Fruit fly (Drosophila melanogaster): ENCODE data around the gene CG3308.

Gene CG3308

DNA sequence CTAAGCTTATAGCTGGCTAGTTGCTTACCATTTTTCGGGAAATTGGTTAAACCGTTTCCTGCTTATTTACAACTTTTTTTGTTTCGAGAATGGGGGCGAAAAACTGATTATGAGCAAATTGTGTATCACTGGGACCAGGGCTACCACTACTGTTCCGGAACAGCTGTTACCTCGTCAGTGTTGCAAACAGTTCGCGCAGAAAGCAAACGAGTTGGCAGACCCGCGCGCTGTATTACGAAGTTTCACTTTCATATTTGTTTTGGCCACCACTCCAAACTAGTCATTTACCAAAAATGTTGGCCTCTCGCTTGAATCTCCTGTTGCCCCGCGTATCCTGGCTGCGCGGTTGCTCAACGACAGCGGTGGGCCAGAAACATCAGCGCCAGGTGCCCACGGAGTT lies 3.7 kb downstream of the CG3308 start, which contains the start of the genes AP-2sigma and Idi (continued):
- TF ChIP-seq NfI (GFP tag; optimal IDR thresholded peaks at IDR 0.05) (peak; percentile 20), trem (tag; optimal IDR thresholded peaks at IDR 0.05) (peak; percentile 99), chn (GFP tag; optimal IDR thresholded peaks at IDR 0.05) (peak; percentile 35), CG13424 (tag; optimal IDR thresholded peaks at IDR 0.05) (no peak), CG3838 (GFP tag; optimal IDR thresholded peaks at IDR 0.05) (no peak), CG9817 (tag; optimal IDR thresholded peaks at IDR 0.05) (no peak), CG6254 (GFP tag; optimal IDR thresholded peaks at IDR 0.05) (no peak), peb (GFP tag; IDR thresholded peaks at IDR 0.05) (no peak), CG9215 (GFP tag; IDR thresholded peaks at IDR 0.05) (no peak), nom (GFP tag; optimal IDR thresholded peaks at IDR 0.05) (peak; percentile 27), CG14441 (GFP tag; IDR thresholded peaks at IDR 0.05) (no peak), lola (GFP tag; optimal IDR thresholded peaks at IDR 0.05) (no peak), Ets65A (GFP tag) (peak; percentile 90), disco-r (GFP tag; optimal IDR thresholded peaks at IDR 0.05) (peak; percentile 37), NK7.1 (GFP tag; optimal IDR thresholded peaks at IDR 0.05) (no peak), Trl (optimal IDR thresholded peaks at IDR 0.05) (no peak), Trl (GFP tag; optimal IDR thresholded peaks at IDR 0.05) (peak; percentile 22), CG6272 (GFP tag; IDR thresholded peaks at IDR 0.05) (no peak), CG17385 (GFP tag; optimal IDR thresholded peaks at IDR 0.05) (peak; percentile 22), BtbVII (GFP tag; optimal IDR thresholded peaks at IDR 0.05) (no peak), zf30C (GFP tag; optimal IDR thresholded peaks at IDR 0.05) (no peak), HLH54F (GFP tag; optimal IDR thresholded peaks at IDR 0.05) (peak; percentile 10), CG14050 (GFP tag; IDR thresholded peaks at IDR 0.05) (no peak), CG11695 (GFP tag; IDR thresholded peaks at IDR 0.05) (no peak), dmrt99B (tag; optimal IDR thresholded peaks at IDR 0.05) (no peak), Fer3 (tag; optimal IDR thresholded peaks at IDR 0.05) (peak; percentile 23), CG2116 (GFP tag; optimal IDR thresholded peaks at IDR 0.05) (peak; percentile 58), fd3F (GFP tag; optimal IDR thresholded peaks at IDR 0.05) (no peak), klu (GFP tag; IDR thresholded peaks at IDR 0.05) (no peak), bowl (GFP tag; IDR thresholded peaks at IDR 0.05) (no peak), Lhr (GFP tag; optimal IDR thresholded peaks at IDR 0.05) (no peak), vvl (GFP tag; IDR thresholded peaks at IDR 0.05) (peak; percentile 55), bsh (GFP tag; optimal IDR thresholded peaks at IDR 0.05) (peak in 1 of 2 experiments; percentile 25), trh (GFP tag; optimal IDR thresholded peaks at IDR 0.05) (no peak), E2f2 (GFP tag; IDR thresholded peaks at IDR 0.05) (peak; percentile 58), CG16863 (GFP tag; optimal IDR thresholded peaks at IDR 0.05) (peak; percentile 34), bab2 (GFP tag; optimal IDR thresholded peaks at IDR 0.05) (no peak), CG3163 (GFP tag; optimal IDR thresholded peaks at IDR 0.05) (no peak), CG18619 (GFP tag; optimal IDR thresholded peaks at IDR 0.05) (no peak), HLHmδ (GFP tag; optimal IDR thresholded peaks at IDR 0.05) (peak; percentile 92), Oli (tag; optimal IDR thresholded peaks at IDR 0.05) (no peak), CkIIα-i1 (GFP tag; IDR thresholded peaks at IDR 0.05) (no peak), CG10565 (GFP tag; optimal IDR thresholded peaks at IDR 0.05) (no peak), pum (GFP tag; optimal IDR thresholded peaks at IDR 0.05) (no peak), gem (tag; optimal IDR thresholded peaks at IDR 0.05) (no peak), ewg (GFP tag; optimal IDR thresholded peaks at IDR 0.05) (peak; percentile 11), slp2 (GFP tag; optimal IDR thresholded peaks at IDR 0.05) (no peak), CG1529 (GFP tag; optimal IDR thresholded peaks at IDR 0.05) (no peak), zfh1 (GFP tag; IDR thresholded peaks at IDR 0.05) (peak; percentile 55; the same call in 1 of the 3 replicates), cg (GFP tag; optimal IDR thresholded peaks at IDR 0.05) (no peak), toy (GFP tag; IDR thresholded peaks at IDR 0.05) (no peak), CG16815 (GFP tag; optimal IDR thresholded peaks at IDR 0.05) (no peak)
